Fruit fly (Drosophila melanogaster) whole organism, embryonic: ENCODE results near the gene CG33258.

Experiments used
- B-H1 ChIP-seq: fragments of 200-800 bp; sonication (Bioruptor generic); IDR thresholded peaks from 3 replicates; pipeline ENCODE4 v1.3.6; 2022; ENCODE audit warnings: missing biosample characterization, missing genetic modification characterization
- B-H2 ChIP-seq: fragments of 200-800 bp; sonication (Bioruptor generic); optimal IDR thresholded peaks from 2 replicates; lab custom pipeline; 2018; ENCODE audit warnings: missing biosample characterization, mild to moderate bottlenecking, missing genetic modification characterization
- Bgb ChIP-seq: fragments of 200-800 bp; sonication (Bioruptor generic); IDR thresholded peaks from 2 replicates; pipeline ENCODE4 v1.3.6; 2022; ENCODE audit warnings: missing biosample characterization, missing genetic modification characterization; ENCODE audit not compliant: partially characterized antibody
- CG11085 ChIP-seq: fragments of 200-800 bp; sonication (Bioruptor generic); IDR thresholded peaks from 2 replicates; pipeline ENCODE4 v1.3.6; 2022; ENCODE audit warnings: missing biosample characterization, missing genetic modification characterization
- CG11247 ChIP-seq: fragments of 200-800 bp; sonication (Bioruptor generic); IDR thresholded peaks from 2 replicates; pipeline ENCODE4 v1.3.6; 2022; ENCODE audit warnings: missing biosample characterization, missing genetic modification characterization
- CG11504 ChIP-seq: fragments of 200-800 bp; sonication (Bioruptor generic); optimal IDR thresholded peaks from 3 replicates; lab custom pipeline; 2019; ENCODE audit warnings: missing biosample characterization, mild to moderate bottlenecking, missing genetic modification characterization, moderate library complexity
- CG12104 ChIP-seq: fragments of 200-800 bp; sonication (Bioruptor generic); optimal IDR thresholded peaks from 3 replicates; lab custom pipeline; 2016; ENCODE audit warnings: missing biosample characterization, missing genetic modification characterization
- CG12769 ChIP-seq: fragments of 200-800 bp; sonication (Bioruptor generic); optimal IDR thresholded peaks from 2 replicates; lab custom pipeline; 2019; ENCODE audit warnings: missing biosample characterization, mild to moderate bottlenecking, missing genetic modification characterization, moderate library complexity
- CG14014 ChIP-seq: fragments of 200-800 bp; sonication (Bioruptor generic); IDR thresholded peaks from 2 replicates; pipeline ENCODE4 v1.3.6; 2022; ENCODE audit warnings: missing biosample characterization, missing genetic modification characterization
- CG17385 ChIP-seq: fragments of 200-800 bp; sonication (Bioruptor generic); optimal IDR thresholded peaks from 3 replicates; lab custom pipeline; 2018; ENCODE audit warnings: missing biosample characterization, mild to moderate bottlenecking, missing genetic modification characterization
- CG3065 ChIP-seq: fragments of 200-800 bp; sonication (Bioruptor generic); optimal IDR thresholded peaks from 2 replicates; lab custom pipeline; 2016; ENCODE audit warnings: missing biosample characterization, missing genetic modification characterization
- CG4730 ChIP-seq: fragments of 200-800 bp; sonication (Bioruptor generic); IDR thresholded peaks from 2 replicates; pipeline ENCODE4 v1.3.6; 2022; ENCODE audit warnings: missing biosample characterization, missing genetic modification characterization
- CG7372 ChIP-seq: fragments of 200-800 bp; sonication (Bioruptor generic); IDR thresholded peaks from 2 replicates; pipeline ENCODE4 v1.3.6; 2022; ENCODE audit warnings: missing biosample characterization, missing genetic modification characterization
- CG8290 ChIP-seq, 3 experiments: fragments of 200-800 bp; sonication (Bioruptor generic); optimal IDR thresholded peaks; 2 replicates each; lab custom pipeline; 2016 to 2019; ENCODE audit warnings: missing biosample characterization in 3 of 3, missing genetic modification characterization in 3 of 3, mild to moderate bottlenecking in 2 of 3, moderate library complexity in 1 of 3
- CTCF ChIP-seq: fragments of 200-800 bp; sonication (Bioruptor generic); optimal IDR thresholded peaks from 2 replicates; lab custom pipeline; 2017; ENCODE audit warnings: missing biosample characterization, mild to moderate bottlenecking, missing genetic modification characterization, moderate library complexity
- CrebB ChIP-seq: fragments of 200-800 bp; sonication (Bioruptor generic); optimal IDR thresholded peaks from 3 replicates; lab custom pipeline; 2018; ENCODE audit warnings: missing biosample characterization, mild to moderate bottlenecking, missing genetic modification characterization
- Dll ChIP-seq: fragments of 200-800 bp; sonication (Bioruptor generic); IDR thresholded peaks from 4 replicates; pipeline ENCODE4 v1.3.6; 2022; ENCODE audit warnings: missing biosample characterization, missing genetic modification characterization; ENCODE audit not compliant: partially characterized antibody
- E2f2 ChIP-seq: fragments of 200-800 bp; sonication (Bioruptor generic); IDR thresholded peaks from 2 replicates; pipeline ENCODE4 v1.3.6; 2022; ENCODE audit warnings: missing biosample characterization, missing genetic modification characterization
- Ets97D ChIP-seq: fragments of 200-800 bp; sonication (Bioruptor generic); optimal IDR thresholded peaks from 3 replicates; lab custom pipeline; 2016; ENCODE audit warnings: missing biosample characterization, missing genetic modification characterization
- Gug ChIP-seq: fragments of 200-800 bp; sonication (Bioruptor generic); IDR thresholded peaks from 4 replicates; pipeline ENCODE4 v1.3.6; 2022; ENCODE audit warnings: missing biosample characterization, missing genetic modification characterization
- Hmr ChIP-seq: fragments of 200-800 bp; sonication (Bioruptor generic); optimal IDR thresholded peaks from 3 replicates; lab custom pipeline; 2017; ENCODE audit warnings: mild to moderate bottlenecking, missing biosample characterization, missing genetic modification reagents, missing genetic modification characterization
- Hr39 ChIP-seq: fragments of >200 bp; optimal IDR thresholded peaks from 2 replicates; lab custom pipeline; 2017
- Hsf ChIP-seq: fragments of 200-800 bp; sonication (Bioruptor generic); optimal IDR thresholded peaks from 3 replicates; lab custom pipeline; 2016; ENCODE audit warnings: missing biosample characterization, missing genetic modification characterization
- Kr ChIP-seq: fragments of 200-800 bp; sonication (Bioruptor generic); optimal IDR thresholded peaks from 2 replicates; lab custom pipeline; 2017; ENCODE audit warnings: missing biosample characterization, mild to moderate bottlenecking, missing genetic modification characterization
- Optix ChIP-seq: fragments of 200-800 bp; sonication (Bioruptor generic); IDR thresholded peaks from 3 replicates; pipeline ENCODE4 v1.3.6; 2022; ENCODE audit warnings: missing biosample characterization, missing genetic modification characterization
- Rfx ChIP-seq: fragments of 200-800 bp; sonication (Bioruptor generic); IDR thresholded peaks from 2 replicates; pipeline ENCODE4 v1.3.6; 2022; ENCODE audit warnings: missing biosample characterization, missing genetic modification characterization
- TFAM ChIP-seq: fragments of 200-800 bp; sonication (Bioruptor generic); optimal IDR thresholded peaks from 2 replicates; lab custom pipeline; 2017; ENCODE audit warnings: missing biosample characterization, missing genetic modification characterization, inconsistent platforms
- Tbp ChIP-seq: fragments of >200 bp; optimal IDR thresholded peaks from 2 replicates; lab custom pipeline; 2018; ENCODE audit warnings: missing biosample characterization, missing genetic modification characterization
- Xrp1 ChIP-seq: fragments of 200-800 bp; sonication (Bioruptor generic); IDR thresholded peaks from 2 replicates; pipeline ENCODE4 v1.3.6; 2022; ENCODE audit warnings: missing biosample characterization, missing genetic modification characterization
- ara ChIP-seq: fragments of 200-800 bp; sonication (Bioruptor generic); IDR thresholded peaks from 2 replicates; pipeline ENCODE4 v1.3.6; 2022; ENCODE audit warnings: missing biosample characterization, missing genetic modification characterization
- az2 ChIP-seq: fragments of 200-800 bp; sonication (Bioruptor generic); optimal IDR thresholded peaks from 3 replicates; lab custom pipeline; 2016; ENCODE audit warnings: missing biosample characterization, missing genetic modification characterization
- bbx ChIP-seq: fragments of 200-800 bp; sonication (Bioruptor generic); IDR thresholded peaks from 2 replicates; pipeline ENCODE4 v1.3.6; 2022; ENCODE audit warnings: missing biosample characterization, missing genetic modification characterization; ENCODE audit not compliant: partially characterized antibody
- caup ChIP-seq: fragments of 200-800 bp; sonication (Bioruptor generic); optimal IDR thresholded peaks from 3 replicates; lab custom pipeline; 2017; ENCODE audit warnings: missing biosample characterization, mild to moderate bottlenecking, missing genetic modification characterization, moderate library complexity; ENCODE audit not compliant: severe bottlenecking
- crc ChIP-seq: fragments of 200-800 bp; sonication (Bioruptor generic); optimal IDR thresholded peaks from 2 replicates; lab custom pipeline; 2016; ENCODE audit warnings: missing biosample characterization, missing genetic modification characterization
- cwo ChIP-seq: fragments of 200-800 bp; sonication (Bioruptor generic); optimal IDR thresholded peaks from 3 replicates; lab custom pipeline; 2017; ENCODE audit warnings: missing biosample characterization, missing genetic modification characterization, mild to moderate bottlenecking, moderate library complexity, missing genetic modification reagents
- disco-r ChIP-seq: fragments of 200-800 bp; sonication (Bioruptor generic); optimal IDR thresholded peaks from 2 replicates; lab custom pipeline; 2016; ENCODE audit warnings: missing biosample characterization, missing genetic modification characterization
- fd102C ChIP-seq: fragments of 200-800 bp; sonication (Bioruptor generic); optimal IDR thresholded peaks from 2 replicates; lab custom pipeline; 2018; ENCODE audit warnings: missing biosample characterization, mild to moderate bottlenecking, missing genetic modification characterization, moderate library complexity
- fd3F ChIP-seq: fragments of 200-800 bp; sonication (Bioruptor generic); optimal IDR thresholded peaks from 2 replicates; lab custom pipeline; 2018; ENCODE audit warnings: missing biosample characterization, mild to moderate bottlenecking, missing genetic modification characterization, moderate library complexity
- fd96Cb ChIP-seq: fragments of 200-800 bp; sonication (Bioruptor generic); optimal IDR thresholded peaks from 2 replicates; lab custom pipeline; 2018; ENCODE audit warnings: missing biosample characterization, mild to moderate bottlenecking, missing genetic modification characterization, moderate library complexity
- gt ChIP-seq: fragments of 200-800 bp; sonication (Bioruptor generic); IDR thresholded peaks from 2 replicates; pipeline ENCODE4 v1.3.6; 2022; ENCODE audit warnings: missing biosample characterization, missing genetic modification characterization
- h ChIP-seq: fragments of >200 bp; optimal IDR thresholded peaks from 2 replicates; lab custom pipeline; 2017
- jumu ChIP-seq: fragments of 200-800 bp; sonication (Bioruptor generic); optimal IDR thresholded peaks from 3 replicates; lab custom pipeline; 2016; ENCODE audit warnings: missing biosample characterization, missing genetic modification characterization
- ken ChIP-seq: fragments of 200-800 bp; sonication (Bioruptor generic); IDR thresholded peaks from 3 replicates; pipeline ENCODE4 v1.3.6; 2022; ENCODE audit warnings: missing biosample characterization, missing genetic modification characterization
- kni ChIP-seq: fragments of 200-800 bp; sonication (Bioruptor generic); optimal IDR thresholded peaks from 3 replicates; lab custom pipeline; 2017; ENCODE audit warnings: mild to moderate bottlenecking, missing biosample characterization, missing genetic modification reagents, missing genetic modification characterization
- nom ChIP-seq: fragments of 200-800 bp; sonication (Bioruptor generic); optimal IDR thresholded peaks from 2 replicates; lab custom pipeline; 2017; ENCODE audit warnings: missing biosample characterization, missing genetic modification characterization, mild to moderate bottlenecking, moderate library complexity, missing genetic modification reagents
- onecut ChIP-seq: fragments of 200-800 bp; sonication (Bioruptor generic); IDR thresholded peaks from 2 replicates; pipeline ENCODE4 v1.3.6; 2022; ENCODE audit warnings: missing biosample characterization, missing genetic modification characterization
- row ChIP-seq: fragments of 200-800 bp; sonication (Bioruptor generic); IDR thresholded peaks from 3 replicates; pipeline ENCODE4 v1.3.6; 2022; ENCODE audit warnings: missing biosample characterization, missing genetic modification characterization
- sd ChIP-seq: fragments of 200-800 bp; sonication (Bioruptor generic); optimal IDR thresholded peaks from 3 replicates; lab custom pipeline; 2018; ENCODE audit warnings: missing biosample characterization, mild to moderate bottlenecking, missing genetic modification characterization, moderate library complexity
- sima ChIP-seq: fragments of 200-800 bp; sonication (Bioruptor generic); optimal IDR thresholded peaks from 2 replicates; lab custom pipeline; 2016; ENCODE audit warnings: missing biosample characterization, missing genetic modification characterization
- sisA ChIP-seq: fragments of 200-800 bp; sonication (Bioruptor generic); IDR thresholded peaks from 2 replicates; pipeline ENCODE4 v1.3.6; 2022; ENCODE audit warnings: missing biosample characterization, missing genetic modification characterization
- stc ChIP-seq: fragments of 200-800 bp; sonication (Bioruptor generic); IDR thresholded peaks from 2 replicates; pipeline ENCODE4 v1.3.6; 2022; ENCODE audit warnings: missing biosample characterization, missing genetic modification characterization
- sug ChIP-seq: fragments of 200-800 bp; optimal IDR thresholded peaks from 2 replicates; lab custom pipeline; 2019; ENCODE audit warnings: missing biosample characterization, mild to moderate bottlenecking, missing genetic modification characterization, moderate library complexity
- wek ChIP-seq: fragments of 200-800 bp; sonication (Bioruptor generic); optimal IDR thresholded peaks from 3 replicates; lab custom pipeline; 2018; ENCODE audit warnings: missing biosample characterization, mild to moderate bottlenecking, missing genetic modification characterization, moderate library complexity

Gene CG33258

DNA sequence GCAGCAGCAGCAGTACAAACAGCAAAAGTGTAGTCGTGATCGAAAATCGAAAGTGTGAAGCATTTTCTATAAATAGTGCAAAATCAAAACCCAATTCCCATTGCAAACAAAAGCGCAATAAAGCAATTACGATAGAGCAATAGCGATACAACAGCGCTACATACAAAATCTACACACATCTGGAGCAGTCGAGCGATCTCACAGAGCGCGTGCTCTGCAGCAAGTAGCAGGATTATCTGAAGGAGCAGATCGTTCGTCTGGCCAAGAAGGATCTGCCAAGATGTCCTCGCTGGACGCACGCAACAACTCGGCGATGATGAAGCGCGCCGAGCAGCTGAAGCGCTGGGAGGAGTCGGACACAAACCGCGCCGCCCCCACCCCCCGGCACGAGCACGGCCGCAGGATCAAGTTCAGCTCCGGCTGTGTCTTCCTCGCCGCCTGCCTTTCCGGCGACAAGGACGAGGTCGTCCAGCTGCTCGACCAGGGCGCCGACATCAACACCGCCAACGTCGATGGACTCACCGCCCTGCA, 29.3 kb upstream of the CG33258 start (continued):
- TF ChIP-seq E2f2 (GFP tag; lab: Robert Waterston, UW) (0 out of 2 replicates have a peak, but pooled peaks have one; percentile 15), cwo (GFP tag; lab: Kevin White, UChicago) (no peak), onecut (GFP tag; lab: Robert Waterston, UW) (no peak), CG12769 (no peak), nom (no peak), Ets97D (GFP tag; lab: Kevin White, UChicago) (no peak), gt (no peak), CG11085 (GFP tag; lab: Robert Waterston, UW) (no peak), B-H1 (GFP tag; lab: Robert Waterston, UW) (no peak), fd3F (GFP tag; lab: Kevin White, UChicago) (no peak), Hmr (GFP tag; lab: Kevin White, UChicago) (no peak), kni (GFP tag; lab: Kevin White, UChicago) (no peak), sisA (no peak), Hsf (no peak), CG11247 (GFP tag; lab: Robert Waterston, UW) (0 out of 2 replicates have a peak, but pooled peaks have one; percentile 10), Rfx (GFP tag; lab: Robert Waterston, UW) (no peak), TFAM (no peak), CG11504 (tag; lab: Kevin White, UChicago) (no peak), crc (GFP tag; lab: Kevin White, UChicago) (no peak), CG12104 (no peak), jumu (no peak), disco-r (GFP tag; lab: Kevin White, UChicago) (no peak), ken (GFP tag; lab: Robert Waterston, UW) (peak; percentile 60; the same call in 2 of the 3 replicates), Gug (no peak), ara (GFP tag; lab: Robert Waterston, UW) (peak; percentile 51; the same call in 1 of the 2 replicates), Tbp (GFP tag; lab: Kevin White, UChicago) (no peak), stc (no peak), Kr (GFP tag; lab: Kevin White, UChicago) (no peak), bbx (GFP tag; lab: Robert Waterston, UW) (no peak), fd102C (GFP tag; lab: Kevin White, UChicago) (no peak), CTCF (GFP tag; lab: Kevin White, UChicago) (no peak), B-H2 (GFP tag; lab: Kevin White, UChicago) (no peak), CG7372 (GFP tag; lab: Robert Waterston, UW) (no peak), Hr39 (lab: Kevin White, UChicago) (peak; percentile 88), CG14014 (0 out of 2 replicates have a peak, but pooled peaks have one; percentile 6), Dll (GFP tag; lab: Robert Waterston, UW) (no peak), CG8290 (GFP tag; optimal IDR thresholded peaks at IDR 0.05; lab: Kevin White, UChicago) (no peak), CG8290 (tag; optimal IDR thresholded peaks at IDR 0.05; lab: Kevin White, UChicago) (no peak)
- TF ChIP-seq, all 482 proteins: peak for 12

dm6 chr3L:16054095-16054494, 28.3 kb upstream of the CG33258 start:
- no peak for TF ChIP-seq Bgb (GFP tag; lab: Robert Waterston, UW)
- TF ChIP-seq CG4730: no peak
- no peak for TF ChIP-seq h (lab: Kevin White, UChicago)
- no peak for TF ChIP-seq CG3065 (GFP tag; lab: Kevin White, UChicago)
- TF ChIP-seq CG17385 (GFP tag; lab: Kevin White, UChicago): peak; percentile 31
- TF ChIP-seq CrebB (tag; lab: Kevin White, UChicago): no peak
- no peak for TF ChIP-seq sima (GFP tag; lab: Kevin White, UChicago)
- no peak for TF ChIP-seq CG14014
- 0 out of 3 replicates have a peak, but pooled peaks have one; percentile 18 for TF ChIP-seq Optix (GFP tag; lab: Robert Waterston, UW)
- 0 out of 2 replicates have a peak, but pooled peaks have one; percentile 44 for TF ChIP-seq Xrp1 (GFP tag; lab: Robert Waterston, UW)
- peak; percentile 51 for TF ChIP-seq fd96Cb (tag; lab: Kevin White, UChicago)
- TF ChIP-seq caup (GFP tag; lab: Kevin White, UChicago): peak; percentile 13
- TF ChIP-seq cwo (GFP tag; lab: Kevin White, UChicago): peak; percentile 34
- TF ChIP-seq sd: no peak
- TF ChIP-seq wek (GFP tag; lab: Kevin White, UChicago): no peak
- TF ChIP-seq row: peak; percentile 40; the same call in 2 of the 3 replicates
- TF ChIP-seq az2: peak; percentile 56
- peak; percentile 6 for TF ChIP-seq sug (tag; lab: Kevin White, UChicago)
